Worm (Caenorhabditis elegans) whole organism, late embryonic: Measurements from ENCODE around the gene nlp-29.

Experiments
- ama-1 ChIP-seq: fragments of 150-350 bp; optimal IDR thresholded peaks from 2 replicates; lab custom pipeline; 2014
- ceh-31 ChIP-seq: sonication (generic microtip); optimal IDR thresholded peaks from 2 replicates; lab custom pipeline; 2016; ENCODE audit warnings: missing genetic modification characterization, missing compliant biosample characterization
- ceh-9 ChIP-seq: sonication (generic microtip); optimal IDR thresholded peaks from 2 replicates; lab custom pipeline; 2016; ENCODE audit warnings: mild to moderate bottlenecking, missing genetic modification characterization, inconsistent platforms, missing compliant biosample characterization
- gmeb-2 ChIP-seq: sonication (generic microtip); optimal IDR thresholded peaks from 2 replicates; lab custom pipeline; 2016; ENCODE audit warnings: missing genetic modification characterization, inconsistent platforms, missing compliant biosample characterization
- hlh-30 ChIP-seq: sonication (generic microtip); optimal IDR thresholded peaks from 2 replicates; lab custom pipeline; 2017; ENCODE audit warnings: antibody characterized with exemption, missing genetic modification characterization, missing compliant biosample characterization; ENCODE audit not compliant: insufficient read depth
- nhr-11 ChIP-seq: fragments of 150-350 bp; optimal IDR thresholded peaks from 2 replicates; lab custom pipeline; 2014; ENCODE audit warnings: missing biosample characterization, missing genetic modification characterization
- npax-4 ChIP-seq: sonication (generic microtip); optimal IDR thresholded peaks from 2 replicates; lab custom pipeline; 2016; ENCODE audit warnings: missing genetic modification characterization, missing compliant biosample characterization
- odd-2 ChIP-seq: sonication (generic microtip); optimal IDR thresholded peaks from 2 replicates; lab custom pipeline; 2017; ENCODE audit warnings: antibody characterized with exemption, mild to moderate bottlenecking, missing genetic modification characterization, missing compliant biosample characterization
- pag-3 ChIP-seq: sonication (generic microtip); optimal IDR thresholded peaks from 2 replicates; lab custom pipeline; 2016; ENCODE audit warnings: missing compliant biosample characterization, missing genetic modification characterization, borderline replicate concordance
- pha-4 ChIP-seq: fragments of 150-350 bp; optimal IDR thresholded peaks from 2 replicates; lab custom pipeline; 2018; ENCODE audit warnings: missing biosample characterization, missing genetic modification reagents, missing genetic modification characterization
- sox-2 ChIP-seq: fragments of 200-800 bp; sonication (Bioruptor generic); IDR thresholded peaks from 2 replicates; pipeline ENCODE4 v1.3.6; 2022; ENCODE audit warnings: missing genetic modification reagents, missing genetic modification characterization, missing compliant biosample characterization
- unc-86 ChIP-seq: sonication (generic microtip); optimal IDR thresholded peaks from 2 replicates; lab custom pipeline; 2016; ENCODE audit warnings: missing genetic modification characterization, missing compliant biosample characterization

- TF ChIP-seq gmeb-2 (tag; lab: Kevin White, UChicago) (no peak), npax-4 (tag; lab: Kevin White, UChicago) (no peak), pag-3 (tag; lab: Kevin White, UChicago) (no peak), ceh-9 (tag; lab: Kevin White, UChicago) (no peak), odd-2 (no peak), sox-2 (GFP tag; lab: Robert Waterston, UW) (no peak), nhr-11 (no peak), ceh-31 (tag; lab: Kevin White, UChicago) (no peak), pha-4 (tag; lab: Kevin White, UChicago) (no peak), ama-1 (lab: Kevin White, UChicago) (no peak), hlh-30 (tag; lab: Kevin White, UChicago) (no peak), unc-86 (no peak)
Measured at ce11 chrV:3981680-3982079, 2.5 kb upstream of the nlp-29 start, which contains the start of gene nlp-30.
